Fruit fly (Drosophila melanogaster) whole organism, wandering third instar larva: ENCODE results near the gene Pino.

ENCODE experiments used
- N ChIP-seq: fragments of >200 bp; optimal IDR thresholded peaks from 2 replicates; lab custom pipeline; 2018; ENCODE audit warnings: missing biosample characterization, missing external identifiers, missing genetic modification characterization

Gene Pino

dm6 chr2L:1065038-1065437, 63.7 kb downstream of the Pino start (continued):
- TF ChIP-seq N (GFP tag; lab: Kevin White, UChicago), result no peak
